Worm (Caenorhabditis elegans): ENCODE results near the gene B0416.2.
A peak's percentile ranks its signal among the peaks of the same experiment; 100 is the strongest.

Gene B0416.2

DNA sequence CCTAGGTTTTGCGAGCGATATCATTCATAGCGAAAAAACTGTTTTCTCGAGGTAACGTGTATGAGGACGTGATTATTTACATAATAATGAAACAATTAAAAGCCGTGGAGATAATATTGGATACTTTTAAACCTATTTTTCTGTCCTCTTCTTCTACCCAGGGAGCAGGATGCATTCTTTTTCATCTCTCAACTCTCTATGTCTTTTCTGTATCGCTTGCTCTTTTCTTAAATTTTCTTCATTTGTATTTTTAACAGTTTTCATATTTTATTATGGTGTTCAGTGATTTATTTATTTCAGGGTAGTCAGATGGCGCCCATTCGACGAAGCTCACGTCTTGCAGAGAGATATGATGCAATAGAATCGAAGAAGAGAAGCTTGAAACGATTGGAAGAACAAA is 20.3 kb upstream of the B0416.2 start, which contains the start of gene B0416.4:
B0416.4 (plus strand) TSS at position 301 of the 400 bp plus-strand sequence.
- TF ChIP-seq elt-1 (tag; optimal IDR thresholded peaks at IDR 0.05) (no peak), R02D3.7 (tag; optimal IDR thresholded peaks at IDR 0.05) (no peak), mdl-1 (tag; optimal IDR thresholded peaks at IDR 0.05) (no peak), elt-2 (tag; optimal IDR thresholded peaks at IDR 0.05) (no peak), egl-27 (tag; optimal IDR thresholded peaks at IDR 0.05) (no peak), fos-1 (tag; optimal IDR thresholded peaks at IDR 0.05) (no peak), hmg-11 (tag; optimal IDR thresholded peaks at IDR 0.05) (no peak)

DNA sequence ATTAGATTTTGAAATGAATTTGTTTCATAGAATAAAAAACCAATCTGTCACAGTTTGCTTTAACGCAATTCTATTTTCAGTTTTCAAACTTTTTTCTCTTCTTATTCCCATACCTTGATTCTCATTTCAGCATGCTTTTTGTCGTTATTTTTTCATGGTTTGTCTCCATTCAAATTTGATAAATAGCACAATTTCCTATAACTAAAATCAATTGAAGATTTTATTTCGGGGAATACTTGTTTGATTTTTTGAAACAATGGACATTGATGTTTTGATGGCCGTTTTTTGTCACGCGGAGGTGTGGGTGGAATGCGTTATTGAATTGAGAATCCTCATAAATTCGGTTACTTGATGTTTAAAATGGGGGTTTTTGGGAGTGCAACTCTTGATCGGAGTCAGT is 15.9 kb upstream of the B0416.2 start, which contains the start of gene B0416.11:
B0416.11 (minus strand) TSS at position 101 of the 400 bp plus-strand sequence.
- no peak for TF ChIP-seq fos-1 (tag; optimal IDR thresholded peaks at IDR 0.05)
- TF ChIP-seq ceh-82 (tag; optimal IDR thresholded peaks at IDR 0.05) = no peak
- no peak for TF ChIP-seq nhr-11 (tag; optimal IDR thresholded peaks at IDR 0.05)
- no peak for TF ChIP-seq elt-1 (tag; optimal IDR thresholded peaks at IDR 0.05)
- no peak for TF ChIP-seq jun-1 (tag; optimal IDR thresholded peaks at IDR 0.05)
- TF ChIP-seq mml-1 (tag; optimal IDR thresholded peaks at IDR 0.05) = no peak
- TF ChIP-seq nhr-12 (tag; optimal IDR thresholded peaks at IDR 0.05) = no peak
- TF ChIP-seq skn-1 (tag; optimal IDR thresholded peaks at IDR 0.05) = no peak
- TF ChIP-seq zag-1 (tag; optimal IDR thresholded peaks at IDR 0.05) = no peak
- TF ChIP-seq mdl-1 (tag; optimal IDR thresholded peaks at IDR 0.05) = no peak
- TF ChIP-seq daf-12 (tag; optimal IDR thresholded peaks at IDR 0.05) = no peak
- TF ChIP-seq nhr-77 (tag; optimal IDR thresholded peaks at IDR 0.05) = no peak
- TF ChIP-seq ceh-16 (tag; optimal IDR thresholded peaks at IDR 0.05) = no peak
- TF ChIP-seq egl-5 (tag; optimal IDR thresholded peaks at IDR 0.05) = no peak
- no peak for TF ChIP-seq aly-2 (tag; optimal IDR thresholded peaks at IDR 0.05)

DNA sequence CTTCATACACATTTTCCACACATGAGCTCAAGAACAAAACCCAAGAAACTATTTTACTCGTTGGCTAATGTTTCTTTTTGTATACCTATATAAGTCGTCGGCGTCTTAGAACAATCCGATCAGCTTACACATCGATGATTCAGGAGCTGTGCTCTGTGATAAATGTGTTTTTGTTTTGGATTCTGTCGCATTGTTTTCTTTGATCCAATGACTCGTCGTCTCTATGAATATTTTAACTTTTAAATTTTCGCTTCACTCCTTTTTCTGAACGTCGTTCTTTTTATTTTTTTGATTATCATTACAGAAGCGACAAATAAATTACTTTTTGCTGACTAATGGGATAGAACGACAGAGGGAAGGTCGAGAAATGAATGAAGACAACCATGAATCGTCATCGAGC is 7.6 kb upstream of the B0416.2 start, which contains the start of gene B0416.3:
B0416.3 (plus strand) TSS at position 301 of the 400 bp plus-strand sequence.
- TF ChIP-seq ZK546.5 (tag; optimal IDR thresholded peaks at IDR 0.05) (no peak), ztf-11 (tag; optimal IDR thresholded peaks at IDR 0.05) (no peak)

DNA sequence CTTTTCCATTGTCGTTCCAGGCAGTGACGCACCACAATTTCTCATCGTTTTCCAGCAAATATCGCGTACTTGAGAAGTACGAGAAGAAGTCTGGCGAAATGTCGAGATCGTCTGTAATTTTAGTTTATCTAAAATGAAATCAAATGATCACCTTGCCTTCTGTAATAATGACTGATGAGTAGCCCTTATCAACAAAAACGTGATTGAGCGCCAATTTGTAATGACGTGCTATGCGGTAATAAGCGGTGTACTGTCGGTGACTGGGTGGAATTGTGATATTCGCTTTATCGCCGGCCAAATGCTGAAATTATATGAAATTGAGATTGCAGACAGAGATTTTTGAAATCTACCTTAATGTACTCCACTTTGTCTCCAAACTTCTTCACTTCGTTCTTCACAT is 3.5 kb upstream of the B0416.2 start:
- TF ChIP-seq unc-39 (tag; optimal IDR thresholded peaks at IDR 0.05) = no peak
- no peak for TF ChIP-seq fos-1 (tag; optimal IDR thresholded peaks at IDR 0.05)
- TF ChIP-seq unc-62 (GFP tag; optimal IDR thresholded peaks at IDR 0.05) = no peak
- no peak for TF ChIP-seq aly-2 (tag; optimal IDR thresholded peaks at IDR 0.05)
- TF ChIP-seq nhr-67 (tag; optimal IDR thresholded peaks at IDR 0.05) = no peak
- TF ChIP-seq lsy-12 (tag; optimal IDR thresholded peaks at IDR 0.05) = no peak
- peak; percentile 71 for TF ChIP-seq elt-2 (tag; optimal IDR thresholded peaks at IDR 0.05)
- TF ChIP-seq pqm-1 (tag; optimal IDR thresholded peaks at IDR 0.05) = peak; percentile 59
- no peak for TF ChIP-seq ceh-82 (tag; optimal IDR thresholded peaks at IDR 0.05)
- no peak for TF ChIP-seq ztf-11 (tag; optimal IDR thresholded peaks at IDR 0.05)
- TF ChIP-seq ceh-9 (tag; optimal IDR thresholded peaks at IDR 0.05) = no peak
- no peak for TF ChIP-seq ama-1 (optimal IDR thresholded peaks at IDR 0.05)

DNA sequence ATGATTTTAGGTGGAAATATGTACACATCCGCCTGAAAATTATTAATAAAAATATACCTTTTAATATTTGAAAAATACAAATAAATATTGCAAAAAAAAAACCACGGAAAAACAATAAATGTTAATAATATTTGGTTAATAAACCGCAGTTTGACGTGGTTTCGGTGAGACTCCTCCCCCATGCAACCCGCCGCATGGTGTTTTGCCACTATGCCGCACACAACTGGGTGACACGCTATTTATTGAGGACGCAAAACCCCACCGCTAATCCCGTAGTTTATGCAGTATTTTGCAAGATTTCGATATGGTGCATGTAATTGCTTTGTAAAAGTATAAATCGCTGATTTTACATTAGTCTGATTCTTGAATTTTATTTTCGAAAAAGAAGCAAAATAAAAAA is 2.4 kb upstream of the B0416.2 start, which contains the start of gene gly-13:
gly-13 (minus strand) TSS at position 32 of the 400 bp plus-strand sequence.
- TF ChIP-seq nhr-23 (tag; optimal IDR thresholded peaks at IDR 0.05) = peak; percentile 19
- TF ChIP-seq elt-2 (tag; optimal IDR thresholded peaks at IDR 0.05) = peak; percentile 19
- TF ChIP-seq pha-4 (tag; optimal IDR thresholded peaks at IDR 0.05) = no peak
- peak; percentile 8 for TF ChIP-seq nfya-1 (tag; optimal IDR thresholded peaks at IDR 0.05; ENCODE audit: insufficient read depth)

DNA sequence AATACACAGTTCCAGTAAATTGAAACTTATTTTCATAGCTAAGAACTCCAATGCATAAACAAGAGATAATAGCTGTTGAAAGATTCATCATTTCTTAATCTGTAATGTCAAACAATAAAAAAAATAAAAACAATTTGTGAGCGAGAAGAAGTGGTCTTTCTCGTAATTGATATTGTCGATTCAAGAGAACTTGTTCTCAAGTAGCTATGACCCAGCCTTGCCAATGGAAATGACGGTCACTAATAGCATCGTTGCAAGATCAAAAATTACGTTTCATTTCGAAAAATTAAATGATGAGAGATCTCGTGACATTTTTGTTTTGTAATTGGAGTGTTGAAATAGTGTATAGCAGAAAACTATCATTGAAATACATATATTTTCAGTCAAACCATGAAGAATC is 1.1 kb upstream of the B0416.2 start, which contains the start of gene B0416.7:
B0416.7 (minus strand) TSS at position 101 of the 400 bp plus-strand sequence.
- no peak for TF ChIP-seq egl-5 (tag; optimal IDR thresholded peaks at IDR 0.05)
- no peak for TF ChIP-seq nhr-77 (tag; optimal IDR thresholded peaks at IDR 0.05)
- no peak for TF ChIP-seq fkh-2 (tag; optimal IDR thresholded peaks at IDR 0.05)
- TF ChIP-seq mml-1 (tag; optimal IDR thresholded peaks at IDR 0.05) = no peak
- no peak for TF ChIP-seq elt-3 (tag; optimal IDR thresholded peaks at IDR 0.05)

Measured in whole organism, L3 larva.